Fruit fly (Drosophila melanogaster) whole organism, wandering third instar larva: ENCODE data around the gene CG8292.
A peak's percentile ranks its signal among the peaks of the same experiment; 100 is the strongest.

ENCODE experiments used
- Abd-B ChIP-seq: fragments of >200 bp; optimal IDR thresholded peaks from 2 replicates; lab custom pipeline; 2017; ENCODE audit warnings: missing biosample characterization, missing genetic modification characterization
- CG32264 ChIP-seq: fragments of 200-800 bp; sonication (Bioruptor generic); optimal IDR thresholded peaks from 2 replicates; lab custom pipeline; 2016; ENCODE audit warnings: missing biosample characterization, missing genetic modification characterization
- CG9705 ChIP-seq: fragments of 200-800 bp; sonication (Bioruptor generic); optimal IDR thresholded peaks from 2 replicates; lab custom pipeline; 2018; ENCODE audit warnings: missing biosample characterization, mild to moderate bottlenecking, missing genetic modification characterization
- CrebA ChIP-seq: fragments of 200-800 bp; sonication (Bioruptor generic); optimal IDR thresholded peaks from 2 replicates; lab custom pipeline; 2016; ENCODE audit warnings: missing biosample characterization, mild to moderate bottlenecking, missing genetic modification characterization, borderline replicate concordance
- Dfd ChIP-seq: fragments of >200 bp; optimal IDR thresholded peaks from 2 replicates; lab custom pipeline; 2017; ENCODE audit warnings: missing biosample characterization, missing genetic modification characterization
- Dif ChIP-seq: fragments of 200-275, 200-300 bp; sonication (Bioruptor generic); optimal IDR thresholded peaks from 2 replicates; lab custom pipeline; 2018; ENCODE audit warnings: missing biosample characterization, missing genetic modification characterization; ENCODE audit not compliant: partially characterized antibody
- GATAd ChIP-seq: sonication (Bioruptor generic); optimal IDR thresholded peaks from 2 replicates; lab custom pipeline; 2016; ENCODE audit warnings: missing biosample characterization, missing genetic modification characterization
- HLH106 ChIP-seq: fragments of 200-800 bp; optimal IDR thresholded peaks from 3 replicates; lab custom pipeline; 2019; ENCODE audit warnings: missing biosample characterization, mild to moderate bottlenecking, missing genetic modification characterization, moderate library complexity
- Hnf4 ChIP-seq: fragments of 200-800 bp; sonication (Bioruptor generic); optimal IDR thresholded peaks from 2 replicates; lab custom pipeline; 2016; ENCODE audit warnings: missing biosample characterization, mild to moderate bottlenecking, missing genetic modification characterization
- Jra ChIP-seq: sonication (Bioruptor generic); optimal IDR thresholded peaks from 2 replicates; lab custom pipeline; 2016; ENCODE audit warnings: missing biosample characterization, missing genetic modification characterization
- N ChIP-seq: fragments of >200 bp; optimal IDR thresholded peaks from 2 replicates; lab custom pipeline; 2018; ENCODE audit warnings: missing biosample characterization, missing external identifiers, missing genetic modification characterization
- OdsH ChIP-seq: fragments of 200-800 bp; sonication (Bioruptor generic); optimal IDR thresholded peaks from 2 replicates; lab custom pipeline; 2016; ENCODE audit warnings: missing biosample characterization, mild to moderate bottlenecking, missing genetic modification characterization
- Sp1 ChIP-seq: fragments of 200-800 bp; sonication (Bioruptor generic); optimal IDR thresholded peaks from 3 replicates; lab custom pipeline; 2019; ENCODE audit warnings: missing biosample characterization, mild to moderate bottlenecking, missing genetic modification characterization, moderate library complexity
- br ChIP-seq: fragments of 200-800 bp; sonication (Bioruptor generic); optimal IDR thresholded peaks from 2 replicates; lab custom pipeline; 2016; ENCODE audit warnings: missing biosample characterization, missing genetic modification characterization
- brk ChIP-seq: fragments of 200-800 bp; sonication (Bioruptor generic); optimal IDR thresholded peaks from 2 replicates; lab custom pipeline; 2016; ENCODE audit warnings: missing biosample characterization, mild to moderate bottlenecking, missing genetic modification characterization
- dl ChIP-seq, 2 experiments: fragments of 175-275, 200-275 bp in 1 of 2; fragments of 200-275 bp in 1 of 2; sonication (Bioruptor generic); optimal IDR thresholded peaks; lab custom pipeline; 2018; ENCODE audit warnings: mild to moderate bottlenecking in 2 of 2, missing biosample characterization in 2 of 2, missing genetic modification characterization in 2 of 2, moderate library complexity in 2 of 2; ENCODE audit not compliant: partially characterized antibody in 2 of 2, insufficient read depth in 1 of 2
- ey ChIP-seq: fragments of 200-800 bp; sonication (Bioruptor generic); optimal IDR thresholded peaks from 2 replicates; lab custom pipeline; 2016; ENCODE audit warnings: missing biosample characterization, missing genetic modification characterization
- foxo ChIP-seq, 2 experiments: fragments of 200-800 bp; sonication (Bioruptor generic); optimal IDR thresholded peaks; 2 replicates in 1 of 2; 3 replicates in 1 of 2; lab custom pipeline; 2016 to 2017; ENCODE audit warnings: missing biosample characterization in 2 of 2, missing genetic modification characterization in 2 of 2
- fru ChIP-seq: fragments of 200-800 bp; sonication (Bioruptor generic); optimal IDR thresholded peaks from 3 replicates; lab custom pipeline; 2016; ENCODE audit warnings: missing biosample characterization, mild to moderate bottlenecking, missing genetic modification characterization
- h ChIP-seq: fragments of 200-800 bp; sonication (Bioruptor generic); optimal IDR thresholded peaks from 3 replicates; lab custom pipeline; 2016; ENCODE audit warnings: missing biosample characterization, mild to moderate bottlenecking, missing genetic modification characterization
- jim ChIP-seq: fragments of 175-275, 200-325 bp; sonication (Bioruptor generic); optimal IDR thresholded peaks from 2 replicates; lab custom pipeline; 2016; ENCODE audit warnings: missing biosample characterization, mild to moderate bottlenecking, missing genetic modification characterization
- pan ChIP-seq: fragments of >200 bp; optimal IDR thresholded peaks from 2 replicates; lab custom pipeline; 2017
- psq ChIP-seq: fragments of 200-800 bp; sonication (Bioruptor generic); optimal IDR thresholded peaks from 3 replicates; lab custom pipeline; 2017; ENCODE audit warnings: missing biosample characterization, mild to moderate bottlenecking, missing genetic modification characterization, moderate library complexity
- rgr ChIP-seq: fragments of 200-800 bp; sonication (Bioruptor generic); optimal IDR thresholded peaks from 3 replicates; lab custom pipeline; 2016; ENCODE audit warnings: missing biosample characterization, mild to moderate bottlenecking, missing genetic modification characterization
- sage ChIP-seq: fragments of 200-800 bp; sonication (Bioruptor generic); optimal IDR thresholded peaks from 2 replicates; lab custom pipeline; 2016; ENCODE audit warnings: missing biosample characterization, mild to moderate bottlenecking, missing genetic modification characterization
- sv ChIP-seq: fragments of 200-800 bp; sonication (Bioruptor generic); optimal IDR thresholded peaks from 3 replicates; lab custom pipeline; 2016; ENCODE audit warnings: missing biosample characterization, missing genetic modification characterization
- tai ChIP-seq: sonication (Bioruptor generic); optimal IDR thresholded peaks from 2 replicates; lab custom pipeline; 2016; ENCODE audit warnings: missing biosample characterization, missing genetic modification characterization
- usp ChIP-seq: fragments of >200 bp; optimal IDR thresholded peaks from 2 replicates; lab custom pipeline; 2017; ENCODE audit warnings: missing biosample characterization, missing genetic modification characterization

CG8292 gene

dm6 chr2L:8217917-8218316 is at the start of gene CG8292:
CG8292 (minus strand) TSS chr2L:8218017.
- TF ChIP-seq Dif (GFP tag; lab: Kevin White, UChicago) (no peak), br (GFP tag; lab: Kevin White, UChicago) (no peak), fru (GFP tag; lab: Kevin White, UChicago) (no peak), N (no peak), Dfd (GFP tag; lab: Kevin White, UChicago) (no peak), GATAd (GFP tag; lab: Kevin White, UChicago) (no peak), usp (GFP tag; lab: Kevin White, UChicago) (no peak), brk (GFP tag; lab: Kevin White, UChicago) (no peak), rgr (GFP tag; lab: Kevin White, UChicago) (no peak), CrebA (GFP tag; lab: Kevin White, UChicago) (no peak), psq (GFP tag; lab: Kevin White, UChicago) (no peak), CG32264 (GFP tag; lab: Kevin White, UChicago) (no peak), ey (GFP tag; lab: Kevin White, UChicago) (no peak), tai (GFP tag; lab: Kevin White, UChicago) (no peak)

- TF ChIP-seq GATAd (GFP tag; lab: Kevin White, UChicago) = no peak
- no peak for TF ChIP-seq dl (GFP tag; optimal IDR thresholded peaks at IDR 0.05; lab: Kevin White, UChicago; ENCODE audit: insufficient read depth in 1 of 2, partially characterized antibody in 2 of 2)
- TF ChIP-seq CG9705 = no peak
- no peak for TF ChIP-seq HLH106 (tag; lab: Kevin White, UChicago)
- TF ChIP-seq Jra = no peak
- TF ChIP-seq Abd-B = no peak
- no peak for TF ChIP-seq N
Measured at dm6 chr2L:8266670-8267435, 49.0 kb upstream of the CG8292 start.

- TF ChIP-seq sv (GFP tag; lab: Kevin White, UChicago) (peak; percentile 8), Sp1 (GFP tag; lab: Kevin White, UChicago) (peak; percentile 42), foxo (GFP tag; optimal IDR thresholded peaks at IDR 0.05; lab: Kevin White, UChicago) (peak in 1 of 2 experiments; percentile 41), h (peak; percentile 33), Hnf4 (no peak), Dif (GFP tag; lab: Kevin White, UChicago) (no peak), psq (GFP tag; lab: Kevin White, UChicago) (peak; percentile 7), pan (lab: Kevin White, UChicago) (no peak)
Measured at dm6 chr2L:8266145-8266544, 48.3 kb upstream of the CG8292 start.

- TF ChIP-seq jim (GFP tag; lab: Kevin White, UChicago) (no peak), CG9705 (no peak), fru (GFP tag; lab: Kevin White, UChicago) (no peak), N (no peak), CG32264 (GFP tag; lab: Kevin White, UChicago) (no peak)
- TF ChIP-seq, all 38 proteins: peak for 0
Measured at dm6 chr2L:8257401-8258266, 39.8 kb upstream of the CG8292 start, which contains the start of gene CG8086. CG8086 (minus strand) TSS chr2L:8257502.

- TF ChIP-seq OdsH (GFP tag; lab: Kevin White, UChicago) (peak; percentile 43), br (GFP tag; lab: Kevin White, UChicago) (peak; percentile 16), sage (no peak)
Measured at dm6 chr2L:8255406-8255805, 37.6 kb upstream of the CG8292 start.
